Worm (Caenorhabditis elegans) whole organism, young adult: Measurements from ENCODE around the gene bath-37.

ENCODE experiments used
- B0019.2 ChIP-seq: fragments of 200-800 bp; sonication (Bioruptor generic); conservative IDR thresholded peaks from 2 replicates; pipeline ENCODE4 v1.3.6; 2022; ENCODE audit warnings: missing genetic modification reagents, missing genetic modification characterization, missing compliant biosample characterization
- B0035.1 ChIP-seq: sonication (generic microtip); optimal IDR thresholded peaks from 2 replicates; lab custom pipeline; 2016; ENCODE audit warnings: missing genetic modification characterization, mild to moderate bottlenecking, missing compliant biosample characterization, missing genotype, missing genetic modification reagents
- B0336.3 ChIP-seq: fragments of 200-800 bp; sonication (Bioruptor generic); IDR thresholded peaks from 2 replicates; pipeline ENCODE4 v1.3.6; 2022; ENCODE audit warnings: missing genetic modification characterization, missing compliant biosample characterization
- F22D6.2 ChIP-seq: sonication (generic microtip); optimal IDR thresholded peaks from 2 replicates; lab custom pipeline; 2016; ENCODE audit warnings: mild to moderate bottlenecking, missing genetic modification characterization, missing compliant biosample characterization
- F23B12.7 ChIP-seq: sonication (generic microtip); optimal IDR thresholded peaks from 2 replicates; lab custom pipeline; 2017; ENCODE audit warnings: missing genetic modification characterization, mild to moderate bottlenecking, missing compliant biosample characterization, antibody characterized with exemption, moderate library complexity; ENCODE audit not compliant: insufficient read depth
- T07F8.4 ChIP-seq: sonication (generic microtip); optimal IDR thresholded peaks from 2 replicates; lab custom pipeline; 2016; ENCODE audit warnings: mild to moderate bottlenecking, missing genetic modification characterization, moderate library complexity, missing compliant biosample characterization
- Y53F4B.3 ChIP-seq: fragments of 200-800 bp; sonication (Bioruptor generic); IDR thresholded peaks from 2 replicates; pipeline ENCODE4 v1.3.6; 2022; ENCODE audit warnings: missing genetic modification reagents, missing genetic modification characterization, missing compliant biosample characterization
- Y53G8AR.9 ChIP-seq: fragments of 200-800 bp; sonication (Bioruptor generic); conservative IDR thresholded peaks from 2 replicates; pipeline ENCODE4 v1.3.6; 2022; ENCODE audit warnings: missing genetic modification reagents, missing genetic modification characterization, missing compliant biosample characterization
- Y56A3A.18 ChIP-seq: fragments of 200-800 bp; sonication (Bioruptor generic); IDR thresholded peaks from 2 replicates; pipeline ENCODE4 v1.3.6; 2022; ENCODE audit warnings: missing genetic modification reagents, missing genetic modification characterization, missing compliant biosample characterization
- Y79H2A.3 ChIP-seq: fragments of 200-800 bp; sonication (Bioruptor generic); conservative IDR thresholded peaks from 2 replicates; pipeline ENCODE4 v1.3.6; 2022; ENCODE audit warnings: missing genetic modification reagents, missing genetic modification characterization, missing compliant biosample characterization
- akir-1 ChIP-seq: fragments of 200-800 bp; sonication (Bioruptor generic); optimal IDR thresholded peaks from 2 replicates; lab custom pipeline; 2018; ENCODE audit warnings: mild to moderate bottlenecking, missing genetic modification characterization, moderate library complexity, missing compliant biosample characterization
- atf-7 ChIP-seq: sonication (generic microtip); optimal IDR thresholded peaks from 2 replicates; lab custom pipeline; 2017; ENCODE audit warnings: mild to moderate bottlenecking, missing genetic modification characterization, missing compliant biosample characterization
- attf-3 ChIP-seq: fragments of 200-800 bp; sonication (Bioruptor generic); conservative IDR thresholded peaks from 2 replicates; pipeline ENCODE4 v1.3.6; 2022; ENCODE audit warnings: missing genetic modification reagents, missing genetic modification characterization, missing compliant biosample characterization
- attf-5 ChIP-seq: fragments of 200-800 bp; sonication (Bioruptor generic); optimal IDR thresholded peaks from 2 replicates; lab custom pipeline; 2018; ENCODE audit warnings: mild to moderate bottlenecking, missing genetic modification characterization, missing compliant biosample characterization
- attf-6 ChIP-seq: fragments of 200-800 bp; sonication (Bioruptor generic); IDR thresholded peaks from 2 replicates; pipeline ENCODE4 v1.3.6; 2022; ENCODE audit warnings: missing genetic modification reagents, missing genetic modification characterization, missing compliant biosample characterization
- bed-1 ChIP-seq: fragments of 200-800 bp; sonication (Bioruptor generic); IDR thresholded peaks from 2 replicates; pipeline ENCODE4 v1.3.6; 2022; ENCODE audit warnings: missing genetic modification reagents, missing genetic modification characterization, missing compliant biosample characterization
- cebp-1 ChIP-seq, 2 experiments: fragments of 200-800 bp in 1 of 2; sonication (Bioruptor generic) in 1 of 2; sonication (generic microtip) in 1 of 2; IDR thresholded peaks in 1 of 2; optimal IDR thresholded peaks in 1 of 2; 2 replicates each; pipeline versions ENCODE4 v1.3.6 to Lab custom; 2017 to 2022; ENCODE audit warnings: missing compliant biosample characterization in 2 of 2, missing genetic modification characterization in 2 of 2, mild to moderate bottlenecking in 1 of 2, missing genetic modification reagents in 1 of 2, moderate library complexity in 1 of 2
- dpl-1 ChIP-seq: fragments of 150-350 bp; optimal IDR thresholded peaks from 2 replicates; lab custom pipeline; 2014; ENCODE audit warnings: missing biosample characterization, missing genetic modification reagents, missing genetic modification characterization
- efl-1 ChIP-seq: fragments of 150-350 bp; optimal IDR thresholded peaks from 2 replicates; lab custom pipeline; 2014; ENCODE audit warnings: missing biosample characterization, missing genetic modification reagents, missing genetic modification characterization
- gei-17 ChIP-seq: fragments of 200-800 bp; sonication (Bioruptor generic); optimal IDR thresholded peaks from 2 replicates; lab custom pipeline; 2018; ENCODE audit warnings: mild to moderate bottlenecking, missing genetic modification characterization, missing compliant biosample characterization
- hlh-26 ChIP-seq: fragments of 200-800 bp; sonication (Bioruptor generic); conservative IDR thresholded peaks from 2 replicates; pipeline ENCODE4 v1.3.6; 2022; ENCODE audit warnings: missing genetic modification reagents, missing genetic modification characterization, missing compliant biosample characterization
- hmg-20 ChIP-seq: fragments of 200-800 bp; sonication (Bioruptor generic); IDR thresholded peaks from 2 replicates; pipeline ENCODE4 v1.3.6; 2022; ENCODE audit warnings: missing genetic modification reagents, missing genetic modification characterization, missing compliant biosample characterization
- lin-26 ChIP-seq: fragments of 200-800 bp; sonication (Bioruptor generic); IDR thresholded peaks from 2 replicates; pipeline ENCODE4 v1.3.6; 2022; ENCODE audit warnings: missing genetic modification reagents, missing genetic modification characterization, missing compliant biosample characterization
- lin-35 ChIP-seq, 3 experiments: fragments of 150-350 bp in 2 of 3; sonication (generic microtip) in 1 of 3; optimal IDR thresholded peaks; 2 replicates each; lab custom pipeline; 2014 to 2018; ENCODE audit warnings: missing biosample characterization in 3 of 3, missing genetic modification characterization in 3 of 3, missing genetic modification reagents in 3 of 3
- lin-54 ChIP-seq: fragments of 200-800 bp; sonication (Bioruptor generic); optimal IDR thresholded peaks from 2 replicates; lab custom pipeline; 2018; ENCODE audit warnings: mild to moderate bottlenecking, missing genetic modification characterization, missing compliant biosample characterization
- lsl-1 ChIP-seq: fragments of 200-800 bp; sonication (Bioruptor generic); optimal IDR thresholded peaks from 2 replicates; lab custom pipeline; 2018; ENCODE audit warnings: mild to moderate bottlenecking, missing genetic modification characterization, moderate library complexity, missing compliant biosample characterization
- madf-10 ChIP-seq: sonication (generic microtip); optimal IDR thresholded peaks from 2 replicates; lab custom pipeline; 2016; ENCODE audit warnings: mild to moderate bottlenecking, missing genetic modification characterization, missing compliant biosample characterization
- madf-3 ChIP-seq: fragments of 200-800 bp; sonication (Bioruptor generic); IDR thresholded peaks from 2 replicates; pipeline ENCODE4 v1.3.6; 2022; ENCODE audit warnings: missing genetic modification reagents, missing genetic modification characterization, missing compliant biosample characterization
- madf-6 ChIP-seq: fragments of 200-800 bp; sonication (Bioruptor generic); IDR thresholded peaks from 2 replicates; pipeline ENCODE4 v1.3.6; 2022; ENCODE audit warnings: missing genetic modification reagents, missing genetic modification characterization, missing compliant biosample characterization
- mcd-1 ChIP-seq: fragments of 200-800 bp; sonication (Bioruptor generic); IDR thresholded peaks from 2 replicates; pipeline ENCODE4 v1.3.6; 2022; ENCODE audit warnings: missing genetic modification reagents, missing genetic modification characterization, missing compliant biosample characterization
- mes-4 ChIP-seq: sonication (generic microtip); optimal IDR thresholded peaks from 2 replicates; lab custom pipeline; 2016; ENCODE audit warnings: missing genotype, missing genetic modification characterization, missing compliant biosample characterization
- nhr-179 ChIP-seq: sonication (generic microtip); optimal IDR thresholded peaks from 2 replicates; lab custom pipeline; 2016; ENCODE audit warnings: mild to moderate bottlenecking, missing genetic modification characterization, missing compliant biosample characterization
- nhr-27 ChIP-seq: fragments of 200-800 bp; sonication (Bioruptor generic); optimal IDR thresholded peaks from 2 replicates; lab custom pipeline; 2018; ENCODE audit warnings: mild to moderate bottlenecking, missing genetic modification characterization, moderate library complexity, missing compliant biosample characterization
- nhr-80 ChIP-seq: sonication (generic microtip); optimal IDR thresholded peaks from 2 replicates; lab custom pipeline; 2016; ENCODE audit warnings: missing genetic modification characterization, missing compliant biosample characterization
- pbrm-1 ChIP-seq: fragments of 200-800 bp; sonication (Bioruptor generic); IDR thresholded peaks from 2 replicates; pipeline ENCODE4 v1.3.6; 2022; ENCODE audit warnings: missing genetic modification reagents, missing genetic modification characterization, missing compliant biosample characterization
- rcor-1 ChIP-seq: fragments of 200-800 bp; sonication (Bioruptor generic); IDR thresholded peaks from 2 replicates; pipeline ENCODE4 v1.3.6; 2022; ENCODE audit warnings: missing genetic modification reagents, missing genetic modification characterization, missing compliant biosample characterization
- rpc-1 ChIP-seq, 2 experiments: fragments of 150-350 bp in 1 of 2; sonication (generic microtip) in 1 of 2; optimal IDR thresholded peaks; 2 replicates each; lab custom pipeline; 2014 to 2018; ENCODE audit warnings: missing biosample characterization in 1 of 2, missing genetic modification characterization in 1 of 2, missing genetic modification reagents in 1 of 2, missing genotype in 1 of 2
- snpc-3.4 ChIP-seq: sonication (generic microtip); optimal IDR thresholded peaks from 2 replicates; lab custom pipeline; 2017; ENCODE audit warnings: missing genetic modification characterization, mild to moderate bottlenecking, missing compliant biosample characterization, antibody characterized with exemption, moderate library complexity, missing genotype, missing genetic modification reagents
- ztf-6 ChIP-seq: fragments of 200-800 bp; sonication (Bioruptor generic); IDR thresholded peaks from 2 replicates; pipeline ENCODE4 v1.3.6; 2022; ENCODE audit warnings: missing genetic modification reagents, missing genetic modification characterization, missing compliant biosample characterization

The bath-37 gene

ce11 chrIV:12068590-12068989 is at the start of gene bath-37:
TSS of gene bath-37 (plus strand) at chrIV:12068890.
- TF ChIP-seq F22D6.2 = no peak
- no peak for TF ChIP-seq rpc-1 (optimal IDR thresholded peaks at IDR 0.05; lab: Kevin White, UChicago)
- no peak for TF ChIP-seq rpc-1 (tag; optimal IDR thresholded peaks at IDR 0.05; lab: Kevin White, UChicago)
- no peak for TF ChIP-seq nhr-179 (tag; lab: Kevin White, UChicago)
- no peak for TF ChIP-seq rcor-1 (GFP tag; lab: Robert Waterston, UW)
- no peak for TF ChIP-seq hmg-20 (GFP tag; lab: Robert Waterston, UW)
- TF ChIP-seq Y56A3A.18 (GFP tag; lab: Robert Waterston, UW) = no peak
- no peak for TF ChIP-seq B0019.2 (GFP tag; lab: Robert Waterston, UW)
- no peak for TF ChIP-seq hlh-26
- no peak for TF ChIP-seq atf-7 (tag; lab: Kevin White, UChicago)
- no peak for TF ChIP-seq attf-5
- TF ChIP-seq bed-1 (GFP tag; lab: Robert Waterston, UW) = no peak
- no peak for TF ChIP-seq snpc-3.4 (tag; lab: Kevin White, UChicago)
- no peak for TF ChIP-seq gei-17 (GFP tag; lab: Kevin White, UChicago)
- TF ChIP-seq T07F8.4 = no peak
- TF ChIP-seq Y53G8AR.9 (GFP tag; lab: Robert Waterston, UW) = no peak

ce11 chrIV:12018920-12019319 is 49.8 kb upstream of the bath-37 start:
- TF ChIP-seq mes-4 (tag; lab: Kevin White, UChicago) (no peak), efl-1 (GFP tag; lab: Kevin White, UChicago) (no peak), nhr-80 (tag; lab: Kevin White, UChicago) (no peak), madf-10 (tag; lab: Kevin White, UChicago) (no peak), Y79H2A.3 (no peak), B0336.3 (GFP tag; lab: Robert Waterston, UW) (no peak), attf-5 (no peak)

ce11 chrIV:12021360-12021759 is 47.3 kb upstream of the bath-37 start:
- TF ChIP-seq ztf-6 (GFP tag; lab: Robert Waterston, UW) (no peak), Y79H2A.3 (no peak), B0019.2 (GFP tag; lab: Robert Waterston, UW) (no peak), lin-26 (no peak), attf-6 (GFP tag; lab: Robert Waterston, UW) (no peak), Y53F4B.3 (GFP tag; lab: Robert Waterston, UW) (no peak)
- TF ChIP-seq, all 124 proteins: peak for 0

- TF ChIP-seq B0035.1 (tag; lab: Kevin White, UChicago) = no peak
Measured at ce11 chrIV:12029074-12029473, 39.6 kb upstream of the bath-37 start, which contains the start of gene tgn-38. TSS of gene tgn-38 (minus strand) at chrIV:12029174.

ce11 chrIV:12029722-12030182 is 38.9 kb upstream of the bath-37 start, which contains the start of gene T12G3.11:
TSS of gene T12G3.11 (minus strand) at chrIV:12029772.
- TF ChIP-seq mcd-1 (GFP tag; lab: Robert Waterston, UW) (0 out of 2 replicates have a peak, but pooled peaks have one; percentile 8), attf-3 (GFP tag; lab: Robert Waterston, UW) (no peak), dpl-1 (GFP tag; lab: Kevin White, UChicago) (peak; percentile 27), akir-1 (no peak), B0336.3 (GFP tag; lab: Robert Waterston, UW) (peak; percentile 29; the same call in 1 of the 2 replicates), madf-6 (GFP tag; lab: Robert Waterston, UW) (0 out of 2 replicates have a peak, but pooled peaks have one; percentile 57), nhr-27 (tag; lab: Kevin White, UChicago) (no peak), lin-54 (peak; percentile 38), lin-35 (GFP tag; optimal IDR thresholded peaks at IDR 0.05; lab: Kevin White, UChicago) (peak in 1 of 3 experiments; percentile 32), efl-1 (GFP tag; lab: Kevin White, UChicago) (peak; percentile 28), lsl-1 (GFP tag; lab: Kevin White, UChicago) (peak; percentile 26), F23B12.7 (tag; lab: Kevin White, UChicago) (peak; percentile 46), madf-3 (GFP tag; lab: Robert Waterston, UW) (0 out of 2 replicates have a peak, but pooled peaks have one; percentile 61), hmg-20 (GFP tag; lab: Robert Waterston, UW) (no peak), pbrm-1 (GFP tag; lab: Robert Waterston, UW) (no peak), cebp-1 (GFP tag; IDR thresholded peaks at IDR 0.05; lab: Robert Waterston, UW) (no peak), cebp-1 (tag; optimal IDR thresholded peaks at IDR 0.05; lab: Kevin White, UChicago) (peak; percentile 7)
